Worm (Caenorhabditis elegans) whole organism, young adult: ENCODE results near the gene sra-37.

Source experiments
- B0035.1 ChIP-seq: sonication (generic microtip); optimal IDR thresholded peaks from 2 replicates; lab custom pipeline; 2016; ENCODE audit warnings: missing genetic modification characterization, mild to moderate bottlenecking, missing compliant biosample characterization, missing genotype, missing genetic modification reagents
- F49E8.2 ChIP-seq: sonication (generic microtip); optimal IDR thresholded peaks from 3 replicates; lab custom pipeline; 2017; ENCODE audit warnings: missing genetic modification characterization, mild to moderate bottlenecking, missing compliant biosample characterization, antibody characterized with exemption, moderate library complexity; ENCODE audit not compliant: insufficient read depth
- akir-1 ChIP-seq: fragments of 200-800 bp; sonication (Bioruptor generic); optimal IDR thresholded peaks from 2 replicates; lab custom pipeline; 2018; ENCODE audit warnings: mild to moderate bottlenecking, missing genetic modification characterization, moderate library complexity, missing compliant biosample characterization
- athp-1 ChIP-seq: sonication (generic microtip); optimal IDR thresholded peaks from 2 replicates; lab custom pipeline; 2017; ENCODE audit warnings: mild to moderate bottlenecking, missing genetic modification characterization, missing compliant biosample characterization
- efl-1 ChIP-seq: fragments of 150-350 bp; optimal IDR thresholded peaks from 2 replicates; lab custom pipeline; 2014; ENCODE audit warnings: missing biosample characterization, missing genetic modification reagents, missing genetic modification characterization
- madf-6 ChIP-seq: fragments of 200-800 bp; sonication (Bioruptor generic); IDR thresholded peaks from 2 replicates; pipeline ENCODE4 v1.3.6; 2022; ENCODE audit warnings: missing genetic modification reagents, missing genetic modification characterization, missing compliant biosample characterization
- madf-8 ChIP-seq: fragments of 200-800 bp; sonication (Bioruptor generic); conservative IDR thresholded peaks from 2 replicates; pipeline ENCODE4 v1.3.6; 2022; ENCODE audit warnings: missing genetic modification reagents, missing genetic modification characterization, missing compliant biosample characterization
- sea-2 ChIP-seq: fragments of 200-800 bp; sonication (Bioruptor generic); IDR thresholded peaks from 2 replicates; pipeline ENCODE4 v1.3.6; 2022; ENCODE audit warnings: missing genetic modification characterization, missing compliant biosample characterization
- snpc-4 ChIP-seq, 5 experiments: fragments of 150-350 bp in 1 of 5; sonication (generic microtip) in 4 of 5; optimal IDR thresholded peaks; 2 replicates each; lab custom pipeline; 2014 to 2018; ENCODE audit warnings: missing genetic modification characterization in 5 of 5, missing biosample characterization in 3 of 5, antibody characterized with exemption in 2 of 5, mild to moderate bottlenecking in 2 of 5, missing compliant biosample characterization in 2 of 5, missing genotype in 2 of 5, moderate library complexity in 2 of 5, missing genetic modification reagents in 1 of 5
- ztf-25 ChIP-seq: fragments of 200-800 bp; sonication (Bioruptor generic); IDR thresholded peaks from 2 replicates; pipeline ENCODE4 v1.3.6; 2022; ENCODE audit warnings: missing genetic modification reagents, missing genetic modification characterization, missing compliant biosample characterization

DNA sequence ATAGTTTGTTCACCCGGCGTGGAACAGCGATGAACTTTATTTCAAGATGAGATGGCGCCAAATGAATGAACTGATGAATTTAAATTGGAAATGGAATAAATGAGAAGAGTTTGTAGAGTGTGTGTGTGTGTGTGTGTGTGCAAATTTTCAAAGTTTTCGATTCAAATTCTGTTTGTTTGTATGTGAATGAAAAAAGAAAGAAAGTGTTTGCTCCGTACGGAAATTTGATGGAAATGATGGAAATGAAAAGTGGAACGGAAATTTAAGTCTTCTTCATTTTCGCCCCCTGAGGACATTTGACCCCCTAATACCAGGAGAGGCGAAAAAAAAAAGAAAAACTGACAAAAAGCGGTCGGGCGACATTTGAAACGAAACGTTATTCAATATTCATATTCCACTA is 15.1 kb downstream of the sra-37 start:
- TF ChIP-seq efl-1 (GFP tag; lab: Kevin White, UChicago) (no peak), athp-1 (tag; lab: Kevin White, UChicago) (no peak), madf-6 (GFP tag; lab: Robert Waterston, UW) (no peak), akir-1 (no peak), ztf-25 (GFP tag; lab: Robert Waterston, UW) (no peak), snpc-4 (GFP tag; optimal IDR thresholded peaks at IDR 0.05; lab: Kevin White, UChicago) (no peak), snpc-4 (tag; optimal IDR thresholded peaks at IDR 0.05; lab: Kevin White, UChicago) (no peak), B0035.1 (tag; lab: Kevin White, UChicago) (no peak), F49E8.2 (tag; lab: Kevin White, UChicago) (no peak), madf-8 (GFP tag; lab: Robert Waterston, UW) (no peak), sea-2 (GFP tag; lab: Robert Waterston, UW) (no peak)
